Fruit fly (Drosophila melanogaster) whole organism, wandering third instar larva: ENCODE results near the gene Ankle2.

Experiments
- Abd-B ChIP-seq: fragments of >200 bp; optimal IDR thresholded peaks from 2 replicates; lab custom pipeline; 2017; ENCODE audit warnings: missing biosample characterization, missing genetic modification characterization
- Hnf4 ChIP-seq: fragments of 200-800 bp; sonication (Bioruptor generic); optimal IDR thresholded peaks from 2 replicates; lab custom pipeline; 2016; ENCODE audit warnings: missing biosample characterization, mild to moderate bottlenecking, missing genetic modification characterization
- Sp1 ChIP-seq: fragments of 200-800 bp; sonication (Bioruptor generic); optimal IDR thresholded peaks from 3 replicates; lab custom pipeline; 2019; ENCODE audit warnings: missing biosample characterization, mild to moderate bottlenecking, missing genetic modification characterization, moderate library complexity
- dl ChIP-seq, 2 experiments: fragments of 175-275, 200-275 bp in 1 of 2; fragments of 200-275 bp in 1 of 2; sonication (Bioruptor generic); optimal IDR thresholded peaks; lab custom pipeline; 2018; ENCODE audit warnings: mild to moderate bottlenecking in 2 of 2, missing biosample characterization in 2 of 2, missing genetic modification characterization in 2 of 2, moderate library complexity in 2 of 2; ENCODE audit not compliant: partially characterized antibody in 2 of 2, insufficient read depth in 1 of 2
- h ChIP-seq: fragments of 200-800 bp; sonication (Bioruptor generic); optimal IDR thresholded peaks from 3 replicates; lab custom pipeline; 2016; ENCODE audit warnings: missing biosample characterization, mild to moderate bottlenecking, missing genetic modification characterization
- pan ChIP-seq: fragments of >200 bp; optimal IDR thresholded peaks from 2 replicates; lab custom pipeline; 2017
- psq ChIP-seq: fragments of 200-800 bp; sonication (Bioruptor generic); optimal IDR thresholded peaks from 3 replicates; lab custom pipeline; 2017; ENCODE audit warnings: missing biosample characterization, mild to moderate bottlenecking, missing genetic modification characterization, moderate library complexity

- TF ChIP-seq h (GFP tag; lab: Kevin White, UChicago) (no peak), pan (no peak), Sp1 (GFP tag; lab: Kevin White, UChicago) (no peak), dl (GFP tag; optimal IDR thresholded peaks at IDR 0.05; lab: Kevin White, UChicago; ENCODE audit: insufficient read depth in 1 of 2, partially characterized antibody in 2 of 2) (no peak), Abd-B (GFP tag; lab: Kevin White, UChicago) (no peak), Hnf4 (GFP tag; lab: Kevin White, UChicago) (no peak), psq (GFP tag; lab: Kevin White, UChicago) (no peak)
These were observed 55.5 kb downstream of the Ankle2 start for dm6 chrX:17523559-17523958.
